Worm (Caenorhabditis elegans) whole organism, early embryonic: ENCODE data around the gene acbp-5.

Experiments used
- B0310.2 ChIP-seq: sonication (generic microtip); optimal IDR thresholded peaks from 2 replicates; lab custom pipeline; 2016; ENCODE audit warnings: mild to moderate bottlenecking, missing genetic modification characterization, missing compliant biosample characterization
- F13C5.2 ChIP-seq: sonication (generic microtip); optimal IDR thresholded peaks from 2 replicates; lab custom pipeline; 2017; ENCODE audit warnings: mild to moderate bottlenecking, missing genetic modification characterization, inconsistent platforms, missing compliant biosample characterization
- aly-1 ChIP-seq: sonication (generic microtip); optimal IDR thresholded peaks from 2 replicates; lab custom pipeline; 2016; ENCODE audit warnings: missing genetic modification characterization, missing compliant biosample characterization
- ama-1 ChIP-seq: fragments of 150-350 bp; optimal IDR thresholded peaks from 2 replicates; lab custom pipeline; 2014
- ceh-13 ChIP-seq: fragments of 200-800 bp; sonication (Bioruptor generic); optimal IDR thresholded peaks from 2 replicates; lab custom pipeline; 2018; ENCODE audit warnings: mild to moderate bottlenecking, missing genetic modification characterization, missing compliant biosample characterization
- ceh-36 ChIP-seq: sonication (generic microtip); optimal IDR thresholded peaks from 2 replicates; lab custom pipeline; 2016; ENCODE audit warnings: missing genetic modification characterization, inconsistent platforms, missing compliant biosample characterization
- ets-7 ChIP-seq: sonication (generic microtip); optimal IDR thresholded peaks from 2 replicates; lab custom pipeline; 2016; ENCODE audit warnings: missing genotype, missing genetic modification characterization, missing compliant biosample characterization
- flt-1 ChIP-seq: fragments of 200-800 bp; sonication (Bioruptor generic); IDR thresholded peaks from 2 replicates; pipeline ENCODE4 v1.3.6; 2022; ENCODE audit warnings: missing genetic modification characterization, missing compliant biosample characterization
- hmbx-1 ChIP-seq: sonication (generic microtip); optimal IDR thresholded peaks from 2 replicates; lab custom pipeline; 2016; ENCODE audit warnings: mild to moderate bottlenecking, missing genetic modification characterization, missing compliant biosample characterization
- hmg-4 ChIP-seq: fragments of 200-800 bp; sonication (Bioruptor generic); optimal IDR thresholded peaks from 2 replicates; lab custom pipeline; 2018; ENCODE audit warnings: mild to moderate bottlenecking, missing genetic modification characterization, missing compliant biosample characterization
- hnd-1 ChIP-seq: sonication (generic microtip); optimal IDR thresholded peaks from 2 replicates; lab custom pipeline; 2016; ENCODE audit warnings: missing genetic modification characterization, missing compliant biosample characterization
- pes-1 ChIP-seq: fragments of 200-800 bp; sonication (Bioruptor generic); IDR thresholded peaks from 2 replicates; pipeline ENCODE4 v1.3.6; 2022; ENCODE audit warnings: missing genetic modification reagents, missing genetic modification characterization, missing compliant biosample characterization
- scrt-1 ChIP-seq: fragments of 200-800 bp; sonication (Bioruptor generic); IDR thresholded peaks from 2 replicates; pipeline ENCODE4 v1.3.6; 2022; ENCODE audit warnings: missing genetic modification characterization, missing compliant biosample characterization
- sea-1 ChIP-seq: fragments of 200-800 bp; sonication (Bioruptor generic); conservative IDR thresholded peaks from 2 replicates; pipeline ENCODE4 v1.3.6; 2022; ENCODE audit warnings: missing genetic modification characterization, missing compliant biosample characterization
- tbx-11 ChIP-seq: fragments of 200-800 bp; sonication (Bioruptor generic); IDR thresholded peaks from 2 replicates; pipeline ENCODE4 v1.3.6; 2022; ENCODE audit warnings: missing genetic modification characterization, missing compliant biosample characterization
- tbx-37 ChIP-seq: fragments of 200-800 bp; sonication (Bioruptor generic); conservative IDR thresholded peaks from 2 replicates; pipeline ENCODE4 v1.3.6; 2022; ENCODE audit warnings: missing genetic modification reagents, missing genetic modification characterization, missing compliant biosample characterization
- tra-4 ChIP-seq: sonication (generic microtip); optimal IDR thresholded peaks from 2 replicates; lab custom pipeline; 2017; ENCODE audit warnings: missing genetic modification characterization, missing compliant biosample characterization

acbp-5 gene

ce11 chrIII:13641588-13641987 is at the start of gene acbp-5:
Gene acbp-5 (minus strand): TSS chrIII:13641688.
- no peak for TF ChIP-seq hmg-4 (GFP tag; lab: Kevin White, UChicago)
- TF ChIP-seq tra-4: no peak
- no peak for TF ChIP-seq tbx-37 (GFP tag; lab: Robert Waterston, UW)
- TF ChIP-seq pes-1 (GFP tag; lab: Robert Waterston, UW): no peak
- no peak for TF ChIP-seq hmbx-1 (tag; lab: Kevin White, UChicago)
- TF ChIP-seq aly-1: no peak
- TF ChIP-seq B0310.2: no peak
- TF ChIP-seq F13C5.2 (tag; lab: Kevin White, UChicago): no peak
- TF ChIP-seq scrt-1: no peak
- no peak for TF ChIP-seq tbx-11 (GFP tag; lab: Robert Waterston, UW)
- TF ChIP-seq ama-1 (lab: Kevin White, UChicago): no peak
- no peak for TF ChIP-seq ets-7
- no peak for TF ChIP-seq sea-1 (GFP tag; lab: Robert Waterston, UW)
- TF ChIP-seq hnd-1: no peak
- no peak for TF ChIP-seq flt-1 (GFP tag; lab: Robert Waterston, UW)
- TF ChIP-seq ceh-36 (tag; lab: Kevin White, UChicago): no peak
- no peak for TF ChIP-seq ceh-13 (GFP tag; lab: Kevin White, UChicago)

ce11 chrIII:13687211-13687610 is 45.7 kb upstream of the acbp-5 start, which contains the start of gene cul-2:
Gene cul-2 (plus strand): TSS chrIII:13687269.
- TF ChIP-seq tbx-37 (GFP tag; lab: Robert Waterston, UW): no peak
- TF ChIP-seq hnd-1: no peak
- TF ChIP-seq tbx-11 (GFP tag; lab: Robert Waterston, UW): no peak
- TF ChIP-seq sea-1 (GFP tag; lab: Robert Waterston, UW): no peak
- TF ChIP-seq flt-1 (GFP tag; lab: Robert Waterston, UW): no peak
- TF ChIP-seq ceh-36 (tag; lab: Kevin White, UChicago): no peak
- no peak for TF ChIP-seq ama-1 (lab: Kevin White, UChicago)
- TF ChIP-seq pes-1 (GFP tag; lab: Robert Waterston, UW): no peak
- no peak for TF ChIP-seq tra-4
- no peak for TF ChIP-seq F13C5.2 (tag; lab: Kevin White, UChicago)
- no peak for TF ChIP-seq hmg-4 (GFP tag; lab: Kevin White, UChicago)
- TF ChIP-seq hmbx-1 (tag; lab: Kevin White, UChicago): no peak
- no peak for TF ChIP-seq scrt-1
- TF ChIP-seq ceh-13 (GFP tag; lab: Kevin White, UChicago): no peak
- TF ChIP-seq aly-1: no peak
- no peak for TF ChIP-seq B0310.2
- no peak for TF ChIP-seq ets-7

- TF ChIP-seq ceh-13 (GFP tag; lab: Kevin White, UChicago) (no peak), hmbx-1 (tag; lab: Kevin White, UChicago) (no peak), tbx-11 (GFP tag; lab: Robert Waterston, UW) (no peak), ama-1 (lab: Kevin White, UChicago) (no peak), tbx-37 (GFP tag; lab: Robert Waterston, UW) (no peak), sea-1 (GFP tag; lab: Robert Waterston, UW) (no peak), B0310.2 (no peak), F13C5.2 (tag; lab: Kevin White, UChicago) (no peak), flt-1 (GFP tag; lab: Robert Waterston, UW) (no peak), ceh-36 (tag; lab: Kevin White, UChicago) (no peak), aly-1 (no peak), tra-4 (no peak), hnd-1 (no peak), hmg-4 (GFP tag; lab: Kevin White, UChicago) (no peak), scrt-1 (no peak), pes-1 (GFP tag; lab: Robert Waterston, UW) (no peak), ets-7 (no peak)
Measured at ce11 chrIII:13686309-13686708, 44.8 kb upstream of the acbp-5 start, which contains the start of gene dyf-2. Gene dyf-2 (minus strand): TSS chrIII:13686445.

ce11 chrIII:13684236-13684635 is 42.7 kb upstream of the acbp-5 start:
- TF ChIP-seq tbx-11 (GFP tag; lab: Robert Waterston, UW) (no peak), hnd-1 (no peak), sea-1 (GFP tag; lab: Robert Waterston, UW) (no peak), flt-1 (GFP tag; lab: Robert Waterston, UW) (no peak), scrt-1 (no peak), B0310.2 (no peak), ceh-13 (GFP tag; lab: Kevin White, UChicago) (no peak), tbx-37 (GFP tag; lab: Robert Waterston, UW) (no peak), tra-4 (no peak), hmbx-1 (tag; lab: Kevin White, UChicago) (no peak), ceh-36 (tag; lab: Kevin White, UChicago) (no peak), ets-7 (no peak), aly-1 (no peak), pes-1 (GFP tag; lab: Robert Waterston, UW) (no peak), hmg-4 (GFP tag; lab: Kevin White, UChicago) (no peak)

ce11 chrIII:13683275-13683674 is 41.8 kb upstream of the acbp-5 start:
- no peak for TF ChIP-seq tra-4
- TF ChIP-seq aly-1: no peak
- no peak for TF ChIP-seq tbx-11 (GFP tag; lab: Robert Waterston, UW)
- TF ChIP-seq ceh-13 (GFP tag; lab: Kevin White, UChicago): no peak
- TF ChIP-seq hmbx-1 (tag; lab: Kevin White, UChicago): no peak
- no peak for TF ChIP-seq ama-1 (lab: Kevin White, UChicago)
- no peak for TF ChIP-seq hnd-1
- TF ChIP-seq F13C5.2 (tag; lab: Kevin White, UChicago): no peak
- TF ChIP-seq flt-1 (GFP tag; lab: Robert Waterston, UW): no peak
- TF ChIP-seq tbx-37 (GFP tag; lab: Robert Waterston, UW): no peak
- no peak for TF ChIP-seq hmg-4 (GFP tag; lab: Kevin White, UChicago)
- TF ChIP-seq B0310.2: no peak

- no peak for TF ChIP-seq ceh-36 (tag; lab: Kevin White, UChicago)
- TF ChIP-seq hmbx-1 (tag; lab: Kevin White, UChicago): no peak
- no peak for TF ChIP-seq F13C5.2 (tag; lab: Kevin White, UChicago)
- TF ChIP-seq tra-4: no peak
- no peak for TF ChIP-seq ceh-13 (GFP tag; lab: Kevin White, UChicago)
- no peak for TF ChIP-seq scrt-1
- TF ChIP-seq ets-7: no peak
- TF ChIP-seq hmg-4 (GFP tag; lab: Kevin White, UChicago): no peak
- TF ChIP-seq tbx-11 (GFP tag; lab: Robert Waterston, UW): no peak
- no peak for TF ChIP-seq hnd-1
- TF ChIP-seq aly-1: no peak
- TF ChIP-seq flt-1 (GFP tag; lab: Robert Waterston, UW): no peak
- TF ChIP-seq tbx-37 (GFP tag; lab: Robert Waterston, UW): no peak
- TF ChIP-seq pes-1 (GFP tag; lab: Robert Waterston, UW): no peak
- TF ChIP-seq sea-1 (GFP tag; lab: Robert Waterston, UW): no peak
- no peak for TF ChIP-seq B0310.2
- no peak for TF ChIP-seq ama-1 (lab: Kevin White, UChicago)
Measured at ce11 chrIII:13682019-13682418, 40.5 kb upstream of the acbp-5 start.
